Fruit fly (Drosophila melanogaster) S2 (cell line): ENCODE data around the gene CG34456.

Source experiments
- CG8478 ChIP-seq: fragments of >200 bp; optimal IDR thresholded peaks from 2 replicates; lab custom pipeline; 2018
- CTCF ChIP-seq, 2 experiments: fragments of >200 bp; optimal IDR thresholded peaks; 2 replicates each; lab custom pipeline; 2018

dm6 chr3L:9375130-9375529, 13.2 kb downstream of the CG34456 start, which contains the start of gene CG4461:
- TF ChIP-seq CG8478 (lab: Kevin White, UChicago) = no peak
- TF ChIP-seq CTCF (optimal IDR thresholded peaks at IDR 0.05; lab: Kevin White, UChicago) = no peak
